Fruit fly (Drosophila melanogaster) ovary, adult (tissue): ENCODE data around the gene CG9967.

Experiments
- CG17801 ChIP-seq: fragments of 200-800 bp; optimal IDR thresholded peaks from 2 replicates; lab custom pipeline; 2019; ENCODE audit warnings: missing biosample characterization, mild to moderate bottlenecking, missing genetic modification characterization, moderate library complexity; ENCODE audit not compliant: partially characterized antibody

The CG9967 gene

DNA sequence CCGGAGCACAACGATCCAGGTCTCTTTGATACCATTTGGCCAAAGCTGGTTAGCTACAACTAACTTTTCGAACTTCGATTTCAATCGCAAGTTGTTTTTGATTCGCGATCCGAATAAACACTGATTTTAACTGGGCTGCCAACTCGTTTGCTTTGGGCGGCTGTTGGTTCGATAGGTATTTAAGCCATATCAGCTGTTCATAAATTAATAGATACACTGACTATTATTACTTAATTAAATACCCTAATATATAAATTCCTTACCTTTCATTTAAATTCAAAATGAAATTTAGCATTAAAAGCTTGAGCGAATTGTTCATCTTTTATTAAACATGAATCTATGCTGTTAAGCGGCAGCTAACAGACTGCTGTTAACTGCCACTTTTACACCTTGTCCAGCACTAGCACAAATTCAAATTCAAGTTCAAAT is at the start of gene CG9967:
TSS of gene CG9967 (minus strand) at position 129 of the 429 bp plus-strand sequence.
- TF ChIP-seq CG17801 = peak; percentile 46

DNA sequence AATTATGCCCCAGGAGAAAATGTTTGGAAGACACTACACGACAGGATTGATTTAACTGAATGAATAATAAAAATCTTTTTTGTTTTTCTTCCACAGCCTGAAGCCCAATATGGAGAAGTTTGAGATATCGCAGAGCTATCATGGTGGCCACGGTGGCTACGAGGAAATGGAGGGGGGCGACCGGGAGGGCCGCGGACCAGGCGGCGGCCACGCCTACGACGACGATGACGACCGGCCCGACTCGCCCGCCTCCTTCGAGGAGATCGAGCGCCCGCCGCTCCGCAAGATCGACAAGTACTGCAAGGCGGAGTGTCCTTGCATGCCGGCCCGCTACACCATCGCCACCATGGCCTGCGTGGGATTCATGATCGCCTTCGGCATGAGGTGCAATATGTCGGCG is 47.5 kb upstream of the CG9967 start:
- no peak for TF ChIP-seq CG17801

DNA sequence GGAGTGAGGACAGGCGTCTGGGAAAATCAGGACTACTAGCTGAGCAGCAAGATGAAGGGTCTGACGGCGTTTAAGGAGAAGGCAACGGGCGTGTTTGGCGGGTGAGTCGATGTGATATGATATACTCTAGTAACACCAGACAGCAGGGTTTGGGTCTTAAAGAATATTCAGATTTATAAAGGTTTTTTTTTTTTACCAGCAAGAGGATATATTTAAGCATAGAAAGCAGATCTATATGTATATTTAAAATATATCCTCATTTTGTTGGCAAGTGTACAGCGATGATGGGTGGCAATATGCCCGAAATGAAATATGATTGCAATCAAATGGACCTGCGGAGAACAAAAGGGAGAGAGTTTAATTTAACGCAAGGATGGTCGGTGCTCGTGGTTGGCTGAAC is 45.0 kb upstream of the CG9967 start:
- TF ChIP-seq CG17801 = no peak

DNA sequence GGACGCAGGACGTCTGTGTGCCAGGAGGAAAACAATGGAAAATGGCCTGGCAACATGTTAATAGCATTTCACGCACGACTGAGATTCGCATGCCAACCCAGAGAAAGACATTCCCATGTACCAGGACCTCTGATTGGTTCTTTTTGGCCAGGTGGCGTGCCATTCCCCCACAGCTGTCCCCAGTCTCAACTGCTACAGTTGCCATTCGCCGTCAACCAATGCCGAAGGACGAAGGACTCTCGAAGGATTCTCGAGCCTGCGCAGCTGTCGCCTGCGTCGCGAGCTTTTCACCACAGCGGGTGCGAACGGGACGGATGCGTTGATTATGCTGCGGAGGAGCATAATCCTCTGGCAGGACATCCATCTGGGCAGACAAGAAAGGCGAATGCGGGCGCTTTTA is 42.7 kb upstream of the CG9967 start, which contains the start of gene VGlut:
TSS of gene VGlut (plus strand) at position 399 of the 400 bp plus-strand sequence.
- no peak for TF ChIP-seq CG17801

DNA sequence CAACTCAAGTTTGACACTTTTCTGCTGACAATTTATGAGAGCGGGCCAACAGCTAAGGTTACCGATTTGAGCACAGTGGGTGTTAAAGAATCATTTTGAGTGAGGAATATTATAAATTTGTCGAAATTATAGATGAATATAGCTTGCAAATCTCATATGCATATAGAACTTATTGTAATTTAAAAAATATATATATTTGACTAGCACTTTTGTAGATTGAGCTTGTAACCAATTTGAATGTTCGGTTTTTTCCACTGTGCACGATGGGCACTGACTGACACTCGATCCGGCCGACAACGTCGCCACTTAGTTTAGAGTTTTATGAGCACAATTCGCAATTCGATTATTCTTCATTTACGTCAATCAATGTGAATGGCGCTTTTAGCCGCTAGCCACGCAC is 41.3 kb upstream of the CG9967 start:
- TF ChIP-seq CG17801 = no peak

DNA sequence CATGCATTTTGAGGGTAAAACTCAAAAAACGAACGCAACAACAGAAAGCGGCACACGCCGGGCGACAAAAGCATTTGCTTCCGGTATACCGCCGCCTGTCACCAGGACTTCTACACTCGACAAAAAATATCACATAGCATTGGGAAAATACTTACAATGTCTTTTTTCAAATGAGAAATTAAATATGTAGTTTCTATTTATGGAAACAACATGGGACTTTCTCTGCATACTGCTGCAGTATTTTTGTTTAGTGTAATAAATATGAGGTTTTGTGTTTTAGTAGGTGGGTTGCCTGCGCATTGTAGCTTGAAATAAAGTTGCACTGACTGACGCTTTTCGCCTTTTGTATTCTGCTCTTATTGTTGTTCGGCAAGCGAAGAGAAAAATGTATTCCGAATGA is 39.9 kb upstream of the CG9967 start:
- no peak for TF ChIP-seq CG17801

DNA sequence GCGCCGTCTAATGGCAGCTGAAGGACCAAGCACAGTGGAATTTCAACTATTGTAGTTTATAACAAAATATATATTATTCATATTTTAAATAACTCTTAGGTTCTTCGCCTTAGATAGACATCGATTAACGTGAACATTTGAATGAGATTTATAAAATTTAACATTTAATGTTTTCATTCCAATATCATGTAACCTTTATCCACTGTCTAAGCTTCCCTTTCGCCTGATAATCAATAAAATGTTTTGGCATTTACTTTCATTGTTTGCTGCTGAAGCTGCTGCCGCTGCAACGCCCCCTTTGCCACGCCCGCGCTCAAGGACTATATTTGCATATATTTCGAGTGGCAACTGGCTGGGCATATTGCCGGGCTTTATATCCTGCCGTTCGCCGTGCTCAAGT is 37.7 kb upstream of the CG9967 start:
- TF ChIP-seq CG17801 = no peak

DNA sequence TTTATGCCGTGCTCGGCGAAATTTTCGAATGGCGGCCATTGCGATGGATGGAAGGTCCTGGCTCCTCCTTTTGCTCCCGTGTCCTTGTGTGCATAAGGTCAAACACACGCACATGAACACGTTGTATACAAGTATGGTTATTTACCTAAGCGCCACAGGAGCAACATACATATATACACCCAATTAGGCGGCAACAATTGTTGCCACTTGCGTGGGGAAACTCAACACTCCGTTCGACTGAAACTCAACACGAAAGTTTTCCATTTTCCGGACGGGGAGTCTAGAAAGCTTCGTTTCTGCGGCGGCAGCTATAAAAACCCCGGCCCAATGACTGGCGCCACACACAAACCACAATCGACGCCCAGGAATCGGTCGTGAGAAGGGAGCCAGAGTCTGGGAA is 34.2 kb upstream of the CG9967 start, which contains the start of gene CG46448:
TSS of gene CG46448 (plus strand) at position 340 of the 400 bp plus-strand sequence.
- TF ChIP-seq CG17801 = no peak

DNA sequence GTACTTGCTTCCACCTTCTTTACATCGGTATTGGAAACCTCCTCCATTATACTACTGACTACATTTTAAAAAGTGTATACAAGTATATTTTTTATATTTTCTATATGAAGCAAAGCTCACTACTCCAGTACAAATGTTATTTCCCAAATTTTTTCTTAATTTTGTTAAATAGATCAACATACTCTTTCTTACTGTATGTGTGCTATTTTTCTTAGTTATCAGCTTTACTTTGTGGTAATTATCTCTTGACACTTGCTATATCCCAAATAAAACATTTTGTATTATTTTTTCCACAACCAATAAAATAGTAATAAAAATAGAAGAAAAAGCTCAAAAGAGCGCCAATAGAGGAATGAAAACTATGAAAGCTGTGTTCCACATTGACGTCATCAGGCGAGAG is 33.4 kb upstream of the CG9967 start, which contains the start of gene CG43750:
TSS of gene CG43750 (minus strand) at position 101 of the 400 bp plus-strand sequence.
- no peak for TF ChIP-seq CG17801

DNA sequence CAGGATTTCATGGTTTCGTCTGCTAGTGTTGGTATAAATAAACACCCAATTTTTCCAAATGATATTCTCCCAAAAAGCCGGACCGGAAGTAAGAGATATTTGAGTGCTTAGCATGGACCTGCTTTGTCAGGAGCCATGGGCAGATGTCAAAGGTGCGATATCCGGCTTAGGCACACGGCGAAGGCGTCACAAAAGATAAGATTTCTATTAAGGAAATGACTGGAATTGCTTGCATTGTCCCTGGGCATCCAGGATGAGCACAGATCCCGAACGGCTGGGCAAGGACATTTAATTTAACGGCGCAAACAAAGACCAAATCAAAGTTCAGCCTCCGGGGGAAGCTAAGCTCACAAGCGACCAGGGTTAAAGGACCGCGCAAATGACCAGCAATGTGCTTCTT is 28.5 kb upstream of the CG9967 start, which contains the start of gene CG3557:
TSS of gene CG3557 (minus strand) at position 101 of the 400 bp plus-strand sequence.
- no peak for TF ChIP-seq CG17801

DNA sequence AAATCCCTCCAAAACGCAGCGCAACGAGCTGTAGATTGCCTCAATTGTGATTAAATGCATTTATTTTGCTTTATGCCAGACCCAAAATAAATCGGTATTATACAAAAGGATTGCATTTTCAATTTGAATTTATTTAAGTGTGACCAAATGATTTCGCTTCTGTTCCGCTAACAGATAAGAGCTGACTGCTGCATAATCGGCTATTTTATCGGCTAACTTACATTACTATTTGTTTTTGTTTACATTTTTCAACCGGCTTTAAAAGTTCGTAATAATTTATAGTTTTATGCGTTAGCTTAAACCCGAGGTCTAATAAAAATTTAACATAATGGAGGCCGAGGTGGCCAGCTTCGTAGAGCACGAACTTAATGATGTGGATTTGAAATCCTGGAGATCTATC is 25.8 kb upstream of the CG9967 start, which contains the start of gene PIG-Wa:
TSS of gene PIG-Wa (plus strand) at position 232 of the 400 bp plus-strand sequence.
- TF ChIP-seq CG17801 = no peak

DNA sequence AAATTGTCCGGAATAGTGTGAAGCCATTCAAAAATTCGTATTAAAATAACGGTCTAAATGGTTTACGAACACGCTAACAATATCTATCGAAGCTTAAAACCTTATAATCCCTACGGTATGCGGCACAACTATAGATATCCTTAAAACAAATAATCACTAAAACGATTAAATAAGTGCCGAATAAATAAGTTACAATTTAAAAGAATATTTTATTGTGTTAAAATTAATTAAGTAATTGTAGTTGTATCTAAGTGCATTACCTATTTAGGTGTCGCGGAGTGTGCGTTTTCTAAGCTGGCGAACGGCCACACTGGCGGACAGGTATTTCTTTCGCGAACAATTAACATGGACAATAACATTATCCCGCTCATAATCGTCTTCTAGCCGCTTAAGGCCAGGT is 23.6 kb upstream of the CG9967 start, which contains the start of gene Eogt:
TSS of gene Eogt (plus strand) at position 293 of the 400 bp plus-strand sequence.
- TF ChIP-seq CG17801 = peak; percentile 86

DNA sequence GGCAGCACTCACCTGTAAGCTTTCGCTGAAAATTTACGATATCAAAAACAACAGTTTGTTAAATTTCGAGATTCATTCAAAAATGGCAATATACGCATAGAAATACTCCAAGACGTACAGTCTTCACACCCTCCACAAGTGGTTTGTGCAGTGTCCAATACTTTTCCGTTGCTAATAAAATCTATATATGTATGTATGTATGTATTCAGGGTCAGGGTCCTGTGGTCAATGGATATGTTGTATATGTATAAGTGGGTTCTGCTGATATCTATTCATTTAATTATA is 19.2 kb upstream of the CG9967 start:
- no peak for TF ChIP-seq CG17801

DNA sequence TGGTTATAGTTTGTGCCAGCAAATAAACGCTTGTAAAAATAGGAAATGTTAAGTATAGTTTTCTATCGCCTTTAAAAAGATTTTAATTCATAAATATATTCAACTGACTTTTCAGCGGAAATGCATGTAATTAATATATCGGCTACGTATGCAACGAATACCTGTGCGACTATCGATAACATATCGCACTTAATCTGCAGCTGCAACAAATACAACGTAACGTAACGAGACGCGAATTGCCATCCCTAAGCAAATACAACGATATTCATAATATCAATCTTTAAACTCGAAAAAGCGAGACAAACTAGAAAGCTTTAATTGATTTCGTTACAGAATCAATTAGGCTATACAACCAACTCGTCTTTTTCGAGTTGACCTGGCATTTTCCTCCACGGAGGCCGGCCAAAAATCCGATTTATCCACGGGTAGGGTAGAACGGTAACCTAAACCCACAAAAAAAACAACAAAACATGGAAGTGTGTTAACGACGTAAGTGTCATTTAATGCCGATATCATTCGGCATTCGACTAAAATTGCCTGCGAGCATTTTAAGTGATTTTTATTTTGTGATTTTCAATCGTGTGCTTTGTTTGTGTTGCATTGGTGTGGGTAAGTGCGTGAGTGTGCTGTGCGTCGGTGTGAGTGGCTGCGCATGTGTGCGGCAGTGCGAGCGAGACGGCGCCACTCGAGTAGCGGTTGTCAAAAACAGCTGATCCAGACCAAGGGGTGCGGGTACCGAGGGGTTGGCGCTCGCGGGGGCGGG is 18.7 kb upstream of the CG9967 start, which contains the start of gene Atxn7:
TSS of gene Atxn7 (plus strand) at position 187 of the 763 bp plus-strand sequence.
- peak; percentile 78 for TF ChIP-seq CG17801

DNA sequence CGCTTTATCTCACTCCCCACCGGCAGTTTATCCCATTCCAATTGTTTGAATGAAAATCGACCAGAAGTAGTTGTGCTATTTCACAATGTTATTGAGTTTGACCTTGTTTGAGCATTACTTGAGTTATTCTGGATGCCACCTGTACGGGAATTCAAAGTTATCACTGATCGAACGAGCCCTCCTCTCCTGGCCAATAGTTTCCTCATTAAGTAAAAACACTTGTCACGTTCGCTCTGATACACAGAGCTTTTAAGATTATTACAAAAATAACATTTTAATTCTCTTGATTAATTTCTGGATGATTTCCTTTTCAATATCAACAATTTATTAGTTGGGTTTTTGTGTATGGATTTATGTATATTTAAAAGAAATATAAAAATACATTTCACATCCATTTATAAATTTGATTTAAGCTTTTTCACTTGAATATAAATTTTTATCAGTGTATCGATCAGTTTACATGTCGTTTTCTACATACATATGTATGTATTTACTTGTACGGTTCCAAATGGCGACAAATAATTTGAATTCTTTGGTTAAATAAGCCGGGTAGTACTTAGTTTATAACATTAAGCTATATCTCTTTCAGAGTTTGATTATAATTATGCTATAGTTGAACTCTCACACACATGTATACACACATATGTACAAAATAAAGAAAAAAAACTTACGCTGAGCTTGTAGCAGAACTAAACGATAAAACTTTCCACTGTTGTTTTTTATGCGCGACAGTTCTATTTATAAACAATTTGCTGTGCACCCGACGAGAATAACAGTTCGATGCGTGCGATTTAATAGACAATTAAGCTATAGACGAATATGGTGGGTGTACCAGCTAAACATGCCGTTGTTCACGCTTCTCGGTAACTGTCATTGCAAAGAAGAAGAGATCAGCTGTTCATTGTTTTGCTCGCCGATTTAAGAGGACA is 16.9 kb upstream of the CG9967 start, which contains the start of the genes CG3609 and CG15390:
TSS of gene CG3609 (minus strand) at position 810 of the 929 bp plus-strand sequence.
TSS of gene CG15390 (plus strand) at position 896 of the 929 bp plus-strand sequence.
- TF ChIP-seq CG17801 = peak; percentile 76

DNA sequence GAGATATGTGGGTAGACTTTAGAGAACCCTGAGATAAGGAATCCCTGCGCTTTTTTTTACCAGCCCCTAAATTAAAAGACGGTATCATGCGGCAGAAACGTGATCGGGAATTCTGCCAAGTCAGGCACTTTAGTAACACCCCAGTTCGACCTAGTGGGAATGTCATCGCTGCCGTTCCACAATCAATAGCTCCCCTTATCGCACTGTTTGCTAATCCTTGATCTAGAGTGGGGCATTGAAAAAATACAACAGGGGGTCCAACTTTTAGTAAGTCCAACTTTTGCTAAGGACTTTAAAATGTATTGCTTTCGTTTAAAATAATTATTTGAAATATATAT is 14.9 kb upstream of the CG9967 start:
- no peak for TF ChIP-seq CG17801
